Fruit fly (Drosophila melanogaster): ENCODE results near the gene Nrg.

Gene Nrg

dm6 chrX:8492849-8493248 is 24.3 kb upstream of the Nrg start:
- TF ChIP-seq CG15479 (GFP tag; optimal IDR thresholded peaks at IDR 0.05) (no peak), Ets97D (GFP tag; optimal IDR thresholded peaks at IDR 0.05) (no peak), Ptx1 (GFP tag; IDR thresholded peaks at IDR 0.05) (peak; percentile 87), cas (GFP tag; IDR thresholded peaks at IDR 0.05) (no peak), Sox100B (GFP tag; optimal IDR thresholded peaks at IDR 0.05) (peak; percentile 80), sisA (GFP tag; IDR thresholded peaks at IDR 0.05) (peak; percentile 91), dimm (GFP tag; IDR thresholded peaks at IDR 0.05) (peak; percentile 67), Opbp (GFP tag; IDR thresholded peaks at IDR 0.05; ENCODE audit: partially characterized antibody) (no peak), CG17912 (GFP tag; optimal IDR thresholded peaks at IDR 0.05) (peak; percentile 13), fru (optimal IDR thresholded peaks at IDR 0.05) (no peak), CG12659 (GFP tag; optimal IDR thresholded peaks at IDR 0.05) (peak; percentile 55), CG7839 (tag; optimal IDR thresholded peaks at IDR 0.05) (peak; percentile 87), NFAT (GFP tag; IDR thresholded peaks at IDR 0.05) (peak; percentile 45; the same call in 1 of the 2 replicates), CG12236 (GFP tag; optimal IDR thresholded peaks at IDR 0.05) (no peak), CG11723 (GFP tag; optimal IDR thresholded peaks at IDR 0.05) (peak; percentile 61), CG7372 (GFP tag; IDR thresholded peaks at IDR 0.05) (peak; percentile 62; the same call in 1 of the 2 replicates), prd (optimal IDR thresholded peaks at IDR 0.05) (no peak), prd (GFP tag; IDR thresholded peaks at IDR 0.05) (peak; percentile 83), inv (GFP tag; IDR thresholded peaks at IDR 0.05; ENCODE audit: partially characterized antibody) (no peak), sima (GFP tag; optimal IDR thresholded peaks at IDR 0.05) (no peak), CG14667 (GFP tag; IDR thresholded peaks at IDR 0.05) (peak; percentile 59), oc (tag; optimal IDR thresholded peaks at IDR 0.05) (peak; percentile 84), Camta (GFP tag; optimal IDR thresholded peaks at IDR 0.05) (no peak), gt (GFP tag; IDR thresholded peaks at IDR 0.05) (0 out of 2 replicates have a peak, but pooled peaks have one; percentile 28), mam (GFP tag; optimal IDR thresholded peaks at IDR 0.05) (peak; percentile 25), Nf-YC (tag; optimal IDR thresholded peaks at IDR 0.05) (peak; percentile 35), Hey (tag; optimal IDR thresholded peaks at IDR 0.05) (no peak), CG13287 (GFP tag; IDR thresholded peaks at IDR 0.05; ENCODE audit: partially characterized antibody) (no peak), CG32532 (GFP tag; IDR thresholded peaks at IDR 0.05) (peak; percentile 64), CG4820 (GFP tag; optimal IDR thresholded peaks at IDR 0.05) (peak; percentile 65), Doc3 (GFP tag; IDR thresholded peaks at IDR 0.05; ENCODE audit: partially characterized antibody) (no peak), HHEX (GFP tag; optimal IDR thresholded peaks at IDR 0.05) (peak; percentile 74), CG2199 (GFP tag; IDR thresholded peaks at IDR 0.05) (peak; percentile 36; the same call in 1 of the 3 replicates), CG9215 (GFP tag; IDR thresholded peaks at IDR 0.05) (peak; percentile 23; the same call in 1 of the 2 replicates), CG7928 (GFP tag; optimal IDR thresholded peaks at IDR 0.05) (no peak), CG16863 (GFP tag; optimal IDR thresholded peaks at IDR 0.05) (peak; percentile 11), CG34376 (GFP tag; optimal IDR thresholded peaks at IDR 0.05) (no peak), CG6683 (GFP tag; optimal IDR thresholded peaks at IDR 0.05) (no peak), CG14710 (tag; optimal IDR thresholded peaks at IDR 0.05) (peak; percentile 48), CG9817 (tag; optimal IDR thresholded peaks at IDR 0.05) (peak; percentile 72), Atf3 (GFP tag; optimal IDR thresholded peaks at IDR 0.05) (no peak), CG7786 (GFP tag; optimal IDR thresholded peaks at IDR 0.05) (no peak), dmrt11E (tag; optimal IDR thresholded peaks at IDR 0.05) (peak; percentile 39), Fer2 (tag; optimal IDR thresholded peaks at IDR 0.05) (peak; percentile 35), CG30403 (GFP tag; optimal IDR thresholded peaks at IDR 0.05) (peak; percentile 68), NC2β (GFP tag; optimal IDR thresholded peaks at IDR 0.05) (no peak), NfI (GFP tag; optimal IDR thresholded peaks at IDR 0.05) (peak; percentile 77), CG1603 (tag; optimal IDR thresholded peaks at IDR 0.05) (peak; percentile 81), CG32772 (GFP tag; IDR thresholded peaks at IDR 0.05) (peak; percentile 83), twi (tag; optimal IDR thresholded peaks at IDR 0.05) (peak; percentile 40), CG15269 (tag; optimal IDR thresholded peaks at IDR 0.05) (peak; percentile 87)
